Worm (Caenorhabditis elegans): Measurements from ENCODE around the gene F18H3.4.
A peak's percentile ranks its signal among the peaks of the same experiment; 100 is the strongest.

- TF ChIP-seq ztf-11 (tag; optimal IDR thresholded peaks at IDR 0.05), result no peak
- no peak for TF ChIP-seq snpc-4 (tag; optimal IDR thresholded peaks at IDR 0.05)
- TF ChIP-seq efl-3 (GFP tag; optimal IDR thresholded peaks at IDR 0.05), result no peak
- no peak for TF ChIP-seq isw-1 (GFP tag; IDR thresholded peaks at IDR 0.05)
- no peak for TF ChIP-seq nhr-20 (tag; optimal IDR thresholded peaks at IDR 0.05)
- TF ChIP-seq pqm-1 (tag; optimal IDR thresholded peaks at IDR 0.05), result no peak
- no peak for TF ChIP-seq ama-1 (optimal IDR thresholded peaks at IDR 0.05)
- TF ChIP-seq xbp-1 (tag; optimal IDR thresholded peaks at IDR 0.05), result no peak
- TF ChIP-seq ceh-82 (tag; optimal IDR thresholded peaks at IDR 0.05), result peak in 1 of 3 experiments; percentile 26
Observed at ce11 chrX:13506043-13506442, 22.8 kb upstream of the F18H3.4 start.

Data from whole organism, L1 larva.